Worm (Caenorhabditis elegans) whole organism, L4 larva: ENCODE results near the gene snt-7.

Source experiments
- F37D6.2 ChIP-seq: sonication (generic microtip); optimal IDR thresholded peaks from 2 replicates; lab custom pipeline; 2016; ENCODE audit warnings: mild to moderate bottlenecking, missing genetic modification characterization, missing compliant biosample characterization
- T26A8.4 ChIP-seq: fragments of 200-800 bp; sonication (Bioruptor generic); IDR thresholded peaks from 2 replicates; pipeline ENCODE4 v1.3.6; 2022; ENCODE audit warnings: missing genetic modification characterization, missing compliant biosample characterization
- ZK337.2 ChIP-seq: fragments of 200-800 bp; sonication (Bioruptor generic); IDR thresholded peaks from 2 replicates; pipeline ENCODE4 v1.3.6; 2022; ENCODE audit warnings: missing genetic modification reagents, missing genetic modification characterization, missing compliant biosample characterization
- ZK546.5 ChIP-seq, 2 experiments: sonication (generic microtip); optimal IDR thresholded peaks; 2 replicates each; lab custom pipeline; 2017; ENCODE audit warnings: missing biosample characterization in 2 of 2, missing genetic modification characterization in 2 of 2
- aha-1 ChIP-seq: fragments of 150-350 bp; peaks from one replicate; lab custom pipeline; 2014; ENCODE audit warnings: missing biosample characterization, missing genetic modification characterization
- aly-2 ChIP-seq: sonication (generic microtip); optimal IDR thresholded peaks from 2 replicates; lab custom pipeline; 2018; ENCODE audit warnings: missing biosample characterization, missing genetic modification characterization
- arid-1 ChIP-seq: fragments of 200-800 bp; sonication (Bioruptor generic); conservative IDR thresholded peaks from 2 replicates; pipeline ENCODE4 v1.3.6; 2022; ENCODE audit warnings: missing genetic modification reagents, missing genetic modification characterization, missing compliant biosample characterization
- ceh-20 ChIP-seq: fragments of 200-800 bp; sonication (Bioruptor generic); IDR thresholded peaks from 2 replicates; pipeline ENCODE4 v1.3.6; 2022; ENCODE audit warnings: missing genetic modification reagents, missing genetic modification characterization, missing compliant biosample characterization
- ceh-28 ChIP-seq: fragments of 150-350 bp; optimal IDR thresholded peaks from 2 replicates; lab custom pipeline; 2014; ENCODE audit warnings: missing biosample characterization, missing genetic modification reagents, missing genetic modification characterization
- ces-1 ChIP-seq: fragments of 150-350 bp; sonication (generic microtip); optimal IDR thresholded peaks from 4 replicates; lab custom pipeline; 2014; ENCODE audit warnings: missing biosample characterization, missing genetic modification reagents, missing genetic modification characterization
- cey-2 ChIP-seq: sonication (generic microtip); optimal IDR thresholded peaks from 3 replicates; lab custom pipeline; 2017; ENCODE audit warnings: missing genetic modification characterization, mild to moderate bottlenecking, missing compliant biosample characterization, antibody characterized with exemption, borderline replicate concordance; ENCODE audit not compliant: insufficient read depth
- daf-12 ChIP-seq: fragments of 150-350 bp; optimal IDR thresholded peaks from 2 replicates; lab custom pipeline; 2014; ENCODE audit warnings: missing biosample characterization, missing genetic modification reagents, missing genetic modification characterization
- daf-16 ChIP-seq, 3 experiments: sonication (generic microtip); optimal IDR thresholded peaks; 2 replicates each; lab custom pipeline; 2016 to 2017; ENCODE audit warnings: missing genetic modification characterization in 3 of 3, missing genetic modification reagents in 3 of 3, mild to moderate bottlenecking in 2 of 3, missing compliant biosample characterization in 2 of 3, missing biosample characterization in 1 of 3, moderate library complexity in 1 of 3
- daf-8 ChIP-seq: fragments of 200-800 bp; sonication (Bioruptor generic); IDR thresholded peaks from 2 replicates; pipeline ENCODE4 v1.3.6; 2022; ENCODE audit warnings: missing genetic modification characterization, missing compliant biosample characterization
- dmd-6 ChIP-seq: fragments of 200-800 bp; sonication (Bioruptor generic); IDR thresholded peaks from 2 replicates; pipeline ENCODE4 v1.3.6; 2022; ENCODE audit warnings: missing genetic modification reagents, missing genetic modification characterization, missing compliant biosample characterization
- dmd-8 ChIP-seq: fragments of 200-800 bp; sonication (Bioruptor generic); IDR thresholded peaks from 2 replicates; pipeline ENCODE4 v1.3.6; 2022; ENCODE audit warnings: missing genetic modification characterization, missing compliant biosample characterization
- dpl-1 ChIP-seq: fragments of 150-350 bp; optimal IDR thresholded peaks from 2 replicates; lab custom pipeline; 2014; ENCODE audit warnings: missing biosample characterization, missing genetic modification reagents, missing genetic modification characterization
- duxl-1 ChIP-seq: sonication (generic microtip); optimal IDR thresholded peaks from 2 replicates; lab custom pipeline; 2016; ENCODE audit warnings: mild to moderate bottlenecking, missing genetic modification characterization, moderate library complexity, missing compliant biosample characterization; ENCODE audit not compliant: poor library complexity
- fos-1 ChIP-seq: fragments of 150-350 bp; optimal IDR thresholded peaks from 2 replicates; lab custom pipeline; 2014; ENCODE audit warnings: missing biosample characterization, missing genetic modification characterization
- gei-8 ChIP-seq: fragments of 200-800 bp; sonication (Bioruptor generic); optimal IDR thresholded peaks from 2 replicates; lab custom pipeline; 2018; ENCODE audit warnings: mild to moderate bottlenecking, missing genetic modification characterization, missing compliant biosample characterization
- hlh-11 ChIP-seq: fragments of 200-800 bp; sonication (Bioruptor generic); optimal IDR thresholded peaks from 2 replicates; lab custom pipeline; 2018; ENCODE audit warnings: mild to moderate bottlenecking, missing genetic modification characterization, missing compliant biosample characterization
- hmg-1.1 ChIP-seq: fragments of 200-800 bp; sonication (Bioruptor generic); IDR thresholded peaks from 2 replicates; pipeline ENCODE4 v1.3.6; 2022; ENCODE audit warnings: missing genetic modification reagents, missing genetic modification characterization, missing compliant biosample characterization
- jun-1 ChIP-seq: fragments of 150-350 bp; optimal IDR thresholded peaks from 2 replicates; lab custom pipeline; 2014; ENCODE audit warnings: missing biosample characterization, missing genetic modification reagents, missing genetic modification characterization
- lin-13 ChIP-seq: fragments of 150-350 bp; optimal IDR thresholded peaks from 2 replicates; lab custom pipeline; 2014; ENCODE audit warnings: missing biosample characterization, missing genetic modification reagents, missing genetic modification characterization
- lsy-2 ChIP-seq, 2 experiments: fragments of 150-350 bp in 1 of 2; sonication (generic microtip) in 1 of 2; optimal IDR thresholded peaks; 2 replicates each; lab custom pipeline; 2014 to 2017; ENCODE audit warnings: missing biosample characterization in 2 of 2, missing genetic modification characterization in 2 of 2
- madf-9 ChIP-seq: fragments of 200-800 bp; sonication (Bioruptor generic); conservative IDR thresholded peaks from 2 replicates; pipeline ENCODE4 v1.3.6; 2022; ENCODE audit warnings: missing genetic modification reagents, missing genetic modification characterization, missing compliant biosample characterization
- mdl-1 ChIP-seq, 2 experiments: fragments of 150-350 bp in 1 of 2; sonication (generic microtip) in 1 of 2; optimal IDR thresholded peaks; 2 replicates each; lab custom pipeline; 2014 to 2017; ENCODE audit warnings: missing biosample characterization in 2 of 2, missing genetic modification characterization in 2 of 2
- mdt-29 ChIP-seq: fragments of 200-800 bp; sonication (Bioruptor generic); IDR thresholded peaks from 2 replicates; pipeline ENCODE4 v1.3.6; 2022; ENCODE audit warnings: missing genetic modification reagents, missing genetic modification characterization, missing compliant biosample characterization
- mes-2 ChIP-seq: sonication (generic microtip); optimal IDR thresholded peaks from 2 replicates; lab custom pipeline; 2016; ENCODE audit warnings: missing genotype, mild to moderate bottlenecking, missing genetic modification characterization, missing compliant biosample characterization; ENCODE audit not compliant: poor library complexity, severe bottlenecking
- nhr-237 ChIP-seq: sonication (generic microtip); optimal IDR thresholded peaks from 2 replicates; lab custom pipeline; 2017; ENCODE audit warnings: missing biosample characterization, missing genetic modification characterization
- nhr-28 ChIP-seq: fragments of 150-350 bp; optimal IDR thresholded peaks from 2 replicates; lab custom pipeline; 2014; ENCODE audit warnings: missing biosample characterization, missing genetic modification characterization
- nhr-41 ChIP-seq: fragments of 200-800 bp; sonication (Bioruptor generic); IDR thresholded peaks from 2 replicates; pipeline ENCODE4 v1.3.6; 2022; ENCODE audit warnings: missing genetic modification reagents, missing genetic modification characterization, missing compliant biosample characterization
- nhr-42 ChIP-seq: fragments of 200-800 bp; sonication (Bioruptor generic); IDR thresholded peaks from 2 replicates; pipeline ENCODE4 v1.3.6; 2022; ENCODE audit warnings: missing genetic modification characterization, missing compliant biosample characterization
- nhr-48 ChIP-seq: sonication (generic microtip); optimal IDR thresholded peaks from 2 replicates; lab custom pipeline; 2016; ENCODE audit warnings: mild to moderate bottlenecking, missing genetic modification characterization, missing compliant biosample characterization
- nhr-77 ChIP-seq: fragments of 150-350 bp; optimal IDR thresholded peaks from 2 replicates; lab custom pipeline; 2014; ENCODE audit warnings: missing biosample characterization, missing genetic modification characterization
- pha-4 ChIP-seq, 2 experiments: fragments of 150-350 bp in 1 of 2; fragments of 200-800 bp in 1 of 2; sonication (Bioruptor generic) in 1 of 2; IDR thresholded peaks in 1 of 2; optimal IDR thresholded peaks in 1 of 2; 2 replicates each; pipeline versions ENCODE4 v1.3.6 to Lab custom; 2014 to 2022; ENCODE audit warnings: missing genetic modification characterization in 2 of 2, missing genetic modification reagents in 2 of 2, missing biosample characterization in 1 of 2, missing compliant biosample characterization in 1 of 2
- php-3 ChIP-seq: fragments of 200-800 bp; sonication (Bioruptor generic); IDR thresholded peaks from 2 replicates; pipeline ENCODE4 v1.3.6; 2022; ENCODE audit warnings: missing genetic modification reagents, missing genetic modification characterization, missing compliant biosample characterization
- spr-1 ChIP-seq: sonication (generic microtip); optimal IDR thresholded peaks from 2 replicates; lab custom pipeline; 2016; ENCODE audit warnings: mild to moderate bottlenecking, missing genetic modification characterization, missing compliant biosample characterization
- tag-97 ChIP-seq: fragments of 200-800 bp; sonication (Bioruptor generic); IDR thresholded peaks from 2 replicates; pipeline ENCODE4 v1.3.6; 2022; ENCODE audit warnings: missing genetic modification characterization, missing compliant biosample characterization
- unc-62 ChIP-seq, 3 experiments: fragments of 150-350 bp in 1 of 3; sonication (generic microtip); optimal IDR thresholded peaks in 2 of 3; peaks in 1 of 3; 1 replicate in 1 of 3; 2 replicates in 2 of 3; lab custom pipeline; 2014 to 2017; ENCODE audit warnings: missing biosample characterization in 3 of 3, missing genetic modification characterization in 3 of 3, missing genetic modification reagents in 3 of 3, missing genotype in 1 of 3
- zfp-2 ChIP-seq: sonication (generic microtip); optimal IDR thresholded peaks from 2 replicates; lab custom pipeline; 2016; ENCODE audit warnings: mild to moderate bottlenecking, missing genetic modification characterization, missing compliant biosample characterization
- zfp-3 ChIP-seq: fragments of 200-800 bp; sonication (Bioruptor generic); conservative IDR thresholded peaks from 2 replicates; pipeline ENCODE4 v1.3.6; 2022; ENCODE audit warnings: missing genetic modification reagents, missing genetic modification characterization, missing compliant biosample characterization

The snt-7 gene

DNA sequence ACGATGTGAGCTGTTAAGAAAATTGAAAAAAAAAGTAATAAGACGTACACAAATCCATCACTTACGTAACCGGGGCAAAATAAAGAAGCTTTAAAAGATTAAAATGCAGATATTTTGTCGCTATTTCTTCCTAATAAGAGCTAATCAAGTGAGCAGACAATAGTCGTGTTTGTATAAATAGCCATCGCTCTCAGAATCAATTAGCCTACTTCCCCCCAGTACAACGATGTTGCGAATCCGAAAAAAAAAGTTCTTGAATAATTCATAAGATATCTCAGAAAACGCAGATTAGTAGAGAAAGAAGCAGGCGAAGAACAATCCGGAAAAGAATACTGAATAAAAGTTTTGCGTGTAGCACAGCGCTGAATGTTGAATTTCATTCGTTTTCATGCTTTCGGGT, 16.3 kb upstream of the snt-7 start:
- peak in 1 of 2 experiments; percentile 60 for TF ChIP-seq unc-62 (GFP tag; optimal IDR thresholded peaks at IDR 0.05 in 1 of 2; lab: Kevin White, UChicago)
- no peak for TF ChIP-seq unc-62 (tag; optimal IDR thresholded peaks at IDR 0.05; lab: Kevin White, UChicago)
- TF ChIP-seq daf-8 = no peak
- peak; percentile 92 for TF ChIP-seq aha-1

DNA sequence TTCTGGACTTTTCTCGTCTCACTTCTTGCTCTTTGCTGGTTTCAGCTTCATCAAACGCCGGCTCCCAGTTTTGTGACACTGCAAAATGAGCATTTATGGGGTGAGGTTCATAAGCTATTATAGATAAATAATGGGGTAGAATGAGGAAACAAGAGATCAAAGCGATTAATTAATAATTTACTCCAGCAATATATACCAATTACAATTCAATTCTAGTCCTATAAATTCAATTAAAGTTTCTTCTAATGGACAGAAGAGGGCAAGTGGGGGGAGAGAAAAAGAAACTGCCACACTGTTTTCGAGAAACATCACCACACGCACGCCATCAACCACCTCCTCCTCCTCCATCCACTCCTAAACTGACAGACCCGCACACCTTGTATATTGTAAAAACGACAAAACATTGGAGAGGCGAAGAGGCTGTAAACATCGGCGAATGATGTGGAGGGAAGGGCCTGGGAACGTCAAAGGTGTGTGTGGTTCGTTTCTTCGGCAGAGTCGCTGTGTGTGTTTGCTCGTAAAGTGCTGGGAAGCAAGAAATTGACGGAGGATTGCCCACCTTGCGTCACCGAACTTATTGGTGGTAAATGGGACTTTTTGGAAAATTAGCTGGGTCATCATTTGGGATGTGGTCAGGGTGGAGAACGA, 14.4 kb upstream of the snt-7 start, which contains the start of the genes H03A11.13 and famk-1:
Gene H03A11.13 (minus strand): TSS at position 51 of the 648 bp plus-strand sequence.
Gene famk-1 (minus strand): TSS at position 78 of the 648 bp plus-strand sequence.
- no peak for TF ChIP-seq ceh-20 (GFP tag; lab: Robert Waterston, UW)
- no peak for TF ChIP-seq F37D6.2 (tag; lab: Kevin White, UChicago)
- TF ChIP-seq mdl-1 (tag; optimal IDR thresholded peaks at IDR 0.05; lab: Kevin White, UChicago) = no peak
- TF ChIP-seq gei-8 (GFP tag; lab: Kevin White, UChicago) = no peak
- no peak for TF ChIP-seq nhr-41 (GFP tag; lab: Robert Waterston, UW)
- 0 out of 2 replicates have a peak, but pooled peaks have one; percentile 24 for TF ChIP-seq hmg-1.1 (GFP tag; lab: Robert Waterston, UW)
- no peak for TF ChIP-seq lin-13
- TF ChIP-seq fos-1 (tag; lab: Kevin White, UChicago) = no peak
- TF ChIP-seq dpl-1 (GFP tag; lab: Kevin White, UChicago) = no peak
- TF ChIP-seq unc-62 (GFP tag; optimal IDR thresholded peaks at IDR 0.05 in 1 of 2; lab: Kevin White, UChicago) = peak in 1 of 2 experiments; percentile 64
- no peak for TF ChIP-seq unc-62 (tag; optimal IDR thresholded peaks at IDR 0.05; lab: Kevin White, UChicago)
- TF ChIP-seq ces-1 (GFP tag; lab: Kevin White, UChicago) = no peak

ce11 chrX:15200720-15201119, 1.8 kb upstream of the snt-7 start:
- TF ChIP-seq lsy-2 (tag; optimal IDR thresholded peaks at IDR 0.05; lab: Kevin White, UChicago) = peak in 1 of 2 experiments; percentile 59
- no peak for TF ChIP-seq nhr-237
- no peak for TF ChIP-seq zfp-2 (tag; lab: Kevin White, UChicago)
- peak; percentile 82 to 83 for TF ChIP-seq daf-16 (GFP tag; optimal IDR thresholded peaks at IDR 0.05; lab: Kevin White, UChicago)
- TF ChIP-seq daf-16 (tag; optimal IDR thresholded peaks at IDR 0.05; lab: Kevin White, UChicago) = peak; percentile 81
- TF ChIP-seq lin-13 = peak; percentile 76
- no peak for TF ChIP-seq ceh-28 (tag; lab: Kevin White, UChicago)
- TF ChIP-seq daf-12 = no peak
- peak; percentile 90 for TF ChIP-seq pha-4 (GFP tag; IDR thresholded peaks at IDR 0.05; lab: Robert Waterston, UW)
- TF ChIP-seq pha-4 (tag; optimal IDR thresholded peaks at IDR 0.05; lab: Kevin White, UChicago) = no peak
- TF ChIP-seq dmd-8 (GFP tag; lab: Robert Waterston, UW) = peak; percentile 95
- TF ChIP-seq zfp-3 = peak; percentile 87
- TF ChIP-seq ZK337.2 (GFP tag; lab: Robert Waterston, UW) = peak; percentile 85
- TF ChIP-seq tag-97 (GFP tag; lab: Robert Waterston, UW) = no peak
- peak; percentile 85 for TF ChIP-seq nhr-41 (GFP tag; lab: Robert Waterston, UW)
- TF ChIP-seq nhr-28 (tag; lab: Kevin White, UChicago) = peak; percentile 54
- peak; percentile 86 for TF ChIP-seq dmd-6 (GFP tag; lab: Robert Waterston, UW)
- peak; percentile 91 for TF ChIP-seq duxl-1 (tag; lab: Kevin White, UChicago)
- TF ChIP-seq jun-1 (tag; lab: Kevin White, UChicago) = no peak
- peak; percentile 48 for TF ChIP-seq nhr-48 (tag; lab: Kevin White, UChicago)
- TF ChIP-seq nhr-77 = peak; percentile 54
- TF ChIP-seq php-3 (GFP tag; lab: Robert Waterston, UW) = peak; percentile 79
- peak; percentile 94 for TF ChIP-seq T26A8.4 (GFP tag; lab: Robert Waterston, UW)
- no peak for TF ChIP-seq hlh-11 (tag; lab: Kevin White, UChicago)
- peak; percentile 74; the same call in 1 of the 2 replicates for TF ChIP-seq daf-8
- no peak for TF ChIP-seq cey-2 (tag; lab: Kevin White, UChicago)
- peak; percentile 68 for TF ChIP-seq gei-8 (GFP tag; lab: Kevin White, UChicago)
- TF ChIP-seq nhr-42 = peak; percentile 84
- TF ChIP-seq mdt-29 (GFP tag; lab: Robert Waterston, UW) = peak; percentile 84
- TF ChIP-seq aly-2 (tag; lab: Kevin White, UChicago) = no peak
- peak; percentile 89 for TF ChIP-seq madf-9 (GFP tag; lab: Robert Waterston, UW)
- TF ChIP-seq ZK546.5 (tag; optimal IDR thresholded peaks at IDR 0.05; lab: Kevin White, UChicago) = no peak
- TF ChIP-seq arid-1 (GFP tag; lab: Robert Waterston, UW) = peak; percentile 95
- peak in 1 of 2 experiments; percentile 81 for TF ChIP-seq unc-62 (GFP tag; optimal IDR thresholded peaks at IDR 0.05 in 1 of 2; lab: Kevin White, UChicago)
- TF ChIP-seq unc-62 (tag; optimal IDR thresholded peaks at IDR 0.05; lab: Kevin White, UChicago) = no peak
- no peak for TF ChIP-seq mes-2 (tag; lab: Kevin White, UChicago)
- TF ChIP-seq spr-1 (tag; lab: Kevin White, UChicago) = peak; percentile 57
